Worm (Caenorhabditis elegans) whole organism, L1 larva: ENCODE data around the gene C04E12.4.

ENCODE experiments used
- lir-3 ChIP-seq: sonication (generic microtip); optimal IDR thresholded peaks from 2 replicates; lab custom pipeline; 2016; ENCODE audit warnings: mild to moderate bottlenecking, missing genetic modification characterization, moderate library complexity, missing compliant biosample characterization; ENCODE audit not compliant: poor library complexity
- lsy-2 ChIP-seq, 2 experiments: fragments of 150-350 bp; optimal IDR thresholded peaks; 2 replicates each; lab custom pipeline; 2014; ENCODE audit warnings: missing biosample characterization in 2 of 2, missing genetic modification characterization in 2 of 2
- pag-3 ChIP-seq: sonication (generic microtip); optimal IDR thresholded peaks from 2 replicates; lab custom pipeline; 2017; ENCODE audit warnings: missing genetic modification characterization, mild to moderate bottlenecking, missing compliant biosample characterization, antibody characterized with exemption, borderline replicate concordance; ENCODE audit not compliant: insufficient read depth

DNA sequence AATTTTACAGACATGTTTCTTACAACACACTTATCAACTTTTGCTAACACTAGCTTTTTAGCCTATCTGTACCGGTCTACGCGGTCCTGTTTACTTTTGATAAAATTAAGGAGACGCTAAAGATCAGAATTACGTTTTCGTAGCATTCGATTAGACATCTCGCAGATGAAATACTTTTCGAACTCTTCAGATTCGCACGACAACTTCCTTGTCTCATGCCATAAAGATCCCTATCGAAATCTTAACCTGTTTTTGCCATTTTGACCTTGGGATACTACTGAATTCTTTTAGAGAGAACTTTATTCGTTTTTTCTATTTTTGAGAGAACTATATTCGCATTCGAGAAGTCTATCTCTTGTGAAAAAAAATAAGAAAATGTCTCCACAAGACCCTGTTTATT lies 29.2 kb upstream of the C04E12.4 start, which contains the start of gene C17B7.5:
- no peak for TF ChIP-seq lir-3 (tag; lab: Kevin White, UChicago)
- no peak for TF ChIP-seq lsy-2 (tag; optimal IDR thresholded peaks at IDR 0.05; lab: Kevin White, UChicago)
- TF ChIP-seq pag-3 (tag; lab: Kevin White, UChicago) = no peak
